Worm (Caenorhabditis elegans) whole organism, young adult: ENCODE results near the gene F40H3.1.
A peak's percentile ranks its signal among the peaks of the same experiment; 100 is the strongest.

Experiments
- B0261.1 ChIP-seq: sonication (generic microtip); optimal IDR thresholded peaks from 2 replicates; lab custom pipeline; 2016; ENCODE audit warnings: mild to moderate bottlenecking, missing genetic modification characterization, moderate library complexity, missing compliant biosample characterization
- B0336.3 ChIP-seq: fragments of 200-800 bp; sonication (Bioruptor generic); IDR thresholded peaks from 2 replicates; pipeline ENCODE4 v1.3.6; 2022; ENCODE audit warnings: missing genetic modification characterization, missing compliant biosample characterization
- C17E4.6 ChIP-seq: fragments of 200-800 bp; sonication (Bioruptor generic); IDR thresholded peaks from 2 replicates; pipeline ENCODE4 v1.3.6; 2022; ENCODE audit warnings: missing genetic modification reagents, missing genetic modification characterization, missing compliant biosample characterization
- D2030.7 ChIP-seq: fragments of 200-800 bp; sonication (Bioruptor generic); IDR thresholded peaks from 2 replicates; pipeline ENCODE4 v1.3.6; 2022; ENCODE audit warnings: missing genetic modification reagents, missing genetic modification characterization, missing compliant biosample characterization
- F23B12.7 ChIP-seq: sonication (generic microtip); optimal IDR thresholded peaks from 2 replicates; lab custom pipeline; 2017; ENCODE audit warnings: missing genetic modification characterization, mild to moderate bottlenecking, missing compliant biosample characterization, antibody characterized with exemption, moderate library complexity; ENCODE audit not compliant: insufficient read depth
- F33H1.4 ChIP-seq: fragments of 200-800 bp; sonication (Bioruptor generic); IDR thresholded peaks from 2 replicates; pipeline ENCODE4 v1.3.6; 2022; ENCODE audit warnings: missing genetic modification reagents, missing genetic modification characterization, missing compliant biosample characterization
- F52B5.7 ChIP-seq: sonication (generic microtip); optimal IDR thresholded peaks from 2 replicates; lab custom pipeline; 2016; ENCODE audit warnings: mild to moderate bottlenecking, missing genetic modification characterization, missing compliant biosample characterization
- F55B11.4 ChIP-seq: sonication (generic microtip); optimal IDR thresholded peaks from 2 replicates; lab custom pipeline; 2016; ENCODE audit warnings: missing compliant biosample characterization, missing genetic modification characterization, borderline replicate concordance; ENCODE audit not compliant: insufficient read depth
- F57C9.4 ChIP-seq: sonication (generic microtip); optimal IDR thresholded peaks from 2 replicates; lab custom pipeline; 2017; ENCODE audit warnings: mild to moderate bottlenecking, missing genetic modification characterization, missing compliant biosample characterization
- akir-1 ChIP-seq: fragments of 200-800 bp; sonication (Bioruptor generic); optimal IDR thresholded peaks from 2 replicates; lab custom pipeline; 2018; ENCODE audit warnings: mild to moderate bottlenecking, missing genetic modification characterization, moderate library complexity, missing compliant biosample characterization
- athp-1 ChIP-seq: sonication (generic microtip); optimal IDR thresholded peaks from 2 replicates; lab custom pipeline; 2017; ENCODE audit warnings: mild to moderate bottlenecking, missing genetic modification characterization, missing compliant biosample characterization
- ccch-3 ChIP-seq: fragments of 200-800 bp; sonication (Bioruptor generic); optimal IDR thresholded peaks from 2 replicates; lab custom pipeline; 2018; ENCODE audit warnings: mild to moderate bottlenecking, missing genetic modification characterization, missing compliant biosample characterization
- cebp-2 ChIP-seq: fragments of 200-800 bp; sonication (Bioruptor generic); IDR thresholded peaks from 2 replicates; pipeline ENCODE4 v1.3.6; 2022; ENCODE audit warnings: missing genetic modification characterization, missing compliant biosample characterization
- ceh-100 ChIP-seq: fragments of 200-800 bp; sonication (Bioruptor generic); IDR thresholded peaks from 2 replicates; pipeline ENCODE4 v1.3.6; 2022; ENCODE audit warnings: missing genetic modification reagents, missing genetic modification characterization, missing compliant biosample characterization
- ceh-27 ChIP-seq: fragments of 200-800 bp; sonication (Bioruptor generic); optimal IDR thresholded peaks from 2 replicates; lab custom pipeline; 2018; ENCODE audit warnings: mild to moderate bottlenecking, missing genetic modification characterization, moderate library complexity, missing compliant biosample characterization
- ceh-79 ChIP-seq: sonication (generic microtip); optimal IDR thresholded peaks from 2 replicates; lab custom pipeline; 2017; ENCODE audit warnings: mild to moderate bottlenecking, missing genetic modification characterization, missing compliant biosample characterization
- ceh-91 ChIP-seq: fragments of 200-800 bp; sonication (Bioruptor generic); IDR thresholded peaks from 2 replicates; pipeline ENCODE4 v1.3.6; 2022; ENCODE audit warnings: missing genetic modification reagents, missing genetic modification characterization, missing compliant biosample characterization
- die-1 ChIP-seq: sonication (generic microtip); optimal IDR thresholded peaks from 2 replicates; lab custom pipeline; 2016; ENCODE audit warnings: missing genotype, mild to moderate bottlenecking, missing genetic modification characterization, missing compliant biosample characterization
- dpl-1 ChIP-seq: fragments of 150-350 bp; optimal IDR thresholded peaks from 2 replicates; lab custom pipeline; 2014; ENCODE audit warnings: missing biosample characterization, missing genetic modification reagents, missing genetic modification characterization
- egrh-3 ChIP-seq: fragments of 200-800 bp; sonication (Bioruptor generic); IDR thresholded peaks from 2 replicates; pipeline ENCODE4 v1.3.6; 2022; ENCODE audit warnings: missing genetic modification reagents, missing genetic modification characterization, missing compliant biosample characterization
- ekl-4 ChIP-seq: fragments of 200-800 bp; sonication (Bioruptor generic); IDR thresholded peaks from 2 replicates; pipeline ENCODE4 v1.3.6; 2022; ENCODE audit warnings: missing genetic modification reagents, missing genetic modification characterization, missing compliant biosample characterization
- ets-4 ChIP-seq: fragments of 200-800 bp; sonication (Bioruptor generic); optimal IDR thresholded peaks from 2 replicates; lab custom pipeline; 2018; ENCODE audit warnings: mild to moderate bottlenecking, missing genetic modification characterization, missing compliant biosample characterization
- fkh-3 ChIP-seq: sonication (generic microtip); optimal IDR thresholded peaks from 2 replicates; lab custom pipeline; 2016; ENCODE audit warnings: mild to moderate bottlenecking, missing genetic modification characterization, missing compliant biosample characterization
- hmg-1.2 ChIP-seq: fragments of 200-800 bp; sonication (Bioruptor generic); IDR thresholded peaks from 2 replicates; pipeline ENCODE4 v1.3.6; 2022; ENCODE audit warnings: missing genetic modification reagents, missing genetic modification characterization, missing compliant biosample characterization
- hmg-20 ChIP-seq: fragments of 200-800 bp; sonication (Bioruptor generic); IDR thresholded peaks from 2 replicates; pipeline ENCODE4 v1.3.6; 2022; ENCODE audit warnings: missing genetic modification reagents, missing genetic modification characterization, missing compliant biosample characterization
- hsf-1 ChIP-seq: fragments of 200-800 bp; sonication (Bioruptor generic); IDR thresholded peaks from 2 replicates; pipeline ENCODE4 v1.3.6; 2022; ENCODE audit warnings: missing genetic modification reagents, missing genetic modification characterization, missing compliant biosample characterization
- lag-1 ChIP-seq: fragments of 200-800 bp; sonication (Bioruptor generic); IDR thresholded peaks from 2 replicates; pipeline ENCODE4 v1.3.6; 2022; ENCODE audit warnings: missing genetic modification reagents, missing genetic modification characterization, missing compliant biosample characterization
- lin-40 ChIP-seq: sonication (generic microtip); optimal IDR thresholded peaks from 2 replicates; lab custom pipeline; 2016; ENCODE audit warnings: missing genetic modification characterization, mild to moderate bottlenecking, missing compliant biosample characterization, missing genotype, missing genetic modification reagents
- lir-1 ChIP-seq: fragments of 200-800 bp; sonication (Bioruptor generic); conservative IDR thresholded peaks from 2 replicates; pipeline ENCODE4 v1.3.6; 2022; ENCODE audit warnings: missing genetic modification reagents, missing genetic modification characterization, missing compliant biosample characterization
- lsl-1 ChIP-seq: fragments of 200-800 bp; sonication (Bioruptor generic); optimal IDR thresholded peaks from 2 replicates; lab custom pipeline; 2018; ENCODE audit warnings: mild to moderate bottlenecking, missing genetic modification characterization, moderate library complexity, missing compliant biosample characterization
- lsy-27 ChIP-seq: sonication (generic microtip); optimal IDR thresholded peaks from 2 replicates; lab custom pipeline; 2017; ENCODE audit warnings: missing genetic modification characterization, mild to moderate bottlenecking, missing compliant biosample characterization, antibody characterized with exemption, missing genotype, borderline replicate concordance; ENCODE audit not compliant: insufficient read depth
- madf-3 ChIP-seq: fragments of 200-800 bp; sonication (Bioruptor generic); IDR thresholded peaks from 2 replicates; pipeline ENCODE4 v1.3.6; 2022; ENCODE audit warnings: missing genetic modification reagents, missing genetic modification characterization, missing compliant biosample characterization
- nfya-1 ChIP-seq: sonication (generic microtip); optimal IDR thresholded peaks from 2 replicates; lab custom pipeline; 2017; ENCODE audit warnings: antibody characterized with exemption, missing compliant biosample characterization, missing genetic modification characterization, borderline replicate concordance; ENCODE audit not compliant: insufficient read depth
- nfya-2 ChIP-seq: fragments of 200-800 bp; sonication (Bioruptor generic); IDR thresholded peaks from 2 replicates; pipeline ENCODE4 v1.3.6; 2022; ENCODE audit warnings: missing genetic modification reagents, missing genetic modification characterization, missing compliant biosample characterization
- nhr-120 ChIP-seq: fragments of 200-800 bp; sonication (Bioruptor generic); IDR thresholded peaks from 2 replicates; pipeline ENCODE4 v1.3.6; 2022; ENCODE audit warnings: missing genetic modification characterization, missing compliant biosample characterization
- pbrm-1 ChIP-seq: fragments of 200-800 bp; sonication (Bioruptor generic); IDR thresholded peaks from 2 replicates; pipeline ENCODE4 v1.3.6; 2022; ENCODE audit warnings: missing genetic modification reagents, missing genetic modification characterization, missing compliant biosample characterization
- rcor-1 ChIP-seq: fragments of 200-800 bp; sonication (Bioruptor generic); IDR thresholded peaks from 2 replicates; pipeline ENCODE4 v1.3.6; 2022; ENCODE audit warnings: missing genetic modification reagents, missing genetic modification characterization, missing compliant biosample characterization
- rec-8 ChIP-seq, 2 experiments: sonication (generic microtip); optimal IDR thresholded peaks; 2 replicates each; lab custom pipeline; 2016; ENCODE audit warnings: mild to moderate bottlenecking in 2 of 2, missing genetic modification characterization in 2 of 2, missing genetic modification reagents in 2 of 2, missing genotype in 2 of 2, missing biosample characterization in 1 of 2, missing compliant biosample characterization in 1 of 2, moderate library complexity in 1 of 2
- repo-1 ChIP-seq: sonication (generic microtip); optimal IDR thresholded peaks from 2 replicates; lab custom pipeline; 2017; ENCODE audit warnings: mild to moderate bottlenecking, missing genetic modification characterization, missing compliant biosample characterization
- snpc-1.1 ChIP-seq: sonication (generic microtip); optimal IDR thresholded peaks from 2 replicates; lab custom pipeline; 2017; ENCODE audit warnings: missing genetic modification characterization, mild to moderate bottlenecking, missing compliant biosample characterization, antibody characterized with exemption, moderate library complexity, missing genotype, missing genetic modification reagents; ENCODE audit not compliant: insufficient read depth
- snpc-3.4 ChIP-seq: sonication (generic microtip); optimal IDR thresholded peaks from 2 replicates; lab custom pipeline; 2017; ENCODE audit warnings: missing genetic modification characterization, mild to moderate bottlenecking, missing compliant biosample characterization, antibody characterized with exemption, moderate library complexity, missing genotype, missing genetic modification reagents
- tbp1 ChIP-seq: fragments of 200-800 bp; sonication (Bioruptor generic); optimal IDR thresholded peaks from 2 replicates; lab custom pipeline; 2018; ENCODE audit warnings: mild to moderate bottlenecking, missing genetic modification characterization, missing compliant biosample characterization
- tbx-9 ChIP-seq: sonication (generic microtip); optimal IDR thresholded peaks from 2 replicates; lab custom pipeline; 2016; ENCODE audit warnings: borderline replicate concordance, missing genetic modification characterization, inconsistent platforms, missing compliant biosample characterization
- unc-130 ChIP-seq: sonication (generic microtip); optimal IDR thresholded peaks from 2 replicates; lab custom pipeline; 2016; ENCODE audit warnings: missing genetic modification reagents, missing genetic modification characterization, missing compliant biosample characterization
- xnd-1 ChIP-seq: sonication (generic microtip); optimal IDR thresholded peaks from 2 replicates; lab custom pipeline; 2016; ENCODE audit warnings: missing genotype, missing genetic modification reagents, missing genetic modification characterization, missing compliant biosample characterization
- ztf-22 ChIP-seq: fragments of 200-800 bp; sonication (Bioruptor generic); optimal IDR thresholded peaks from 2 replicates; lab custom pipeline; 2018; ENCODE audit warnings: mild to moderate bottlenecking, missing genetic modification characterization, moderate library complexity, missing compliant biosample characterization

F40H3.1 gene

DNA sequence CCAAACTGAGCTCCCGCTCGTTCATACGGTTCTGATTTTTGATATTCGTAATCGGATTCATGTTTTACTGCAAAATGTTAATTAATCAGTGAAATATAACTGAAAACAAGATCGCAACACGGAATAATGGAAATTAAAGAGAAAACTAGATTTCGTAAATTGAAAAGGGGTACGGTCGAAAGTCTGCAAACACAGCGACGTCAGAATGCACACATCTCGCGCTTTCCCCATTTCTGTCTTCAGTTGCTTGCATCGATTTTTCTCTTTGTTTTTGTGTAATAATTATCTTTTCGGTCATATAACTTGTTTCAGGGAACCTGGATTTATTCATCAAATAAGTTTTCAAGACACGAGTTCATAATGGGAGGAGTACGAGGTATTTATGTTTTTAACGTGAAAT is 17.2 kb downstream of the F40H3.1 start, which contains the start of the genes rbmx-2 and C30B5.2:
rbmx-2 (minus strand) TSS at position 74 of the 400 bp plus-strand sequence.
C30B5.2 (plus strand) TSS at position 306 of the 400 bp plus-strand sequence.
- TF ChIP-seq ztf-22 (no peak), pbrm-1 (GFP tag; lab: Robert Waterston, UW) (peak; percentile 37; the same call in 1 of the 2 replicates), lsy-27 (peak; percentile 7), nhr-120 (GFP tag; lab: Robert Waterston, UW) (no peak), xnd-1 (tag; lab: Kevin White, UChicago) (no peak), tbp1 (GFP tag; lab: Kevin White, UChicago) (peak; percentile 24), lsl-1 (GFP tag; lab: Kevin White, UChicago) (peak; percentile 60), D2030.7 (peak; percentile 23; the same call in 1 of the 2 replicates), F23B12.7 (tag; lab: Kevin White, UChicago) (peak; percentile 92), hsf-1 (GFP tag; lab: Robert Waterston, UW) (no peak), rec-8 (tag; optimal IDR thresholded peaks at IDR 0.05; lab: Kevin White, UChicago) (no peak), snpc-3.4 (tag; lab: Kevin White, UChicago) (peak; percentile 20)

DNA sequence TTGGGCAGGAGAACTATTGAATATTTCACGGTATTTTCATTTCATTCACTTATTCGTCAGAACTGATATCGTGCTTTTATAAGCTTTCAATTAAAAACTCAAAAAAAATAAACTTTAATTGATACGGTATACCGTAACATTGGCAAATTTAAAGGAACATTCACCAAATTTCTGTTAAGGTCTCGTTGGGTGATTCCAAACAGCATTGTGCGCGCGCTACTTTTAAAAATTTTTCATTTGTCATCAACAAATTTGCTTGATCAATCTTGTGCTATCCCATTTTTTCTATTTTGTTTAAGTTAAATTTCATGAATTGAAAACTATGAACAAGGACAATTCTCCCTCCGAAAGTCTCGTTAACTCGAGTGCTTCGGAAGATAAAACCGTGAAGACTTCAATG is 18.8 kb downstream of the F40H3.1 start, which contains the start of gene szy-4:
szy-4 (plus strand) TSS at position 229 of the 400 bp plus-strand sequence.
- TF ChIP-seq ceh-27 (GFP tag; lab: Kevin White, UChicago) (no peak), repo-1 (no peak), F57C9.4 (tag; lab: Kevin White, UChicago) (no peak), unc-130 (GFP tag; lab: Kevin White, UChicago) (peak; percentile 2), ets-4 (GFP tag; lab: Kevin White, UChicago) (no peak), fkh-3 (tag; lab: Kevin White, UChicago) (no peak), C17E4.6 (GFP tag; lab: Robert Waterston, UW) (no peak), athp-1 (tag; lab: Kevin White, UChicago) (no peak), ccch-3 (GFP tag; lab: Kevin White, UChicago) (no peak), hmg-20 (no peak), snpc-1.1 (tag; lab: Kevin White, UChicago) (no peak), nfya-1 (tag; lab: Kevin White, UChicago) (no peak), F23B12.7 (tag; lab: Kevin White, UChicago) (peak; percentile 54), F33H1.4 (GFP tag; lab: Robert Waterston, UW) (peak; percentile 86), rcor-1 (GFP tag; lab: Robert Waterston, UW) (no peak), ekl-4 (no peak), dpl-1 (GFP tag; lab: Kevin White, UChicago) (peak; percentile 62), lsy-27 (no peak), hmg-1.2 (no peak), ceh-91 (GFP tag; lab: Robert Waterston, UW) (peak; percentile 40; the same call in 1 of the 2 replicates), ceh-79 (no peak), akir-1 (no peak), die-1 (tag; lab: Kevin White, UChicago) (no peak), egrh-3 (GFP tag; lab: Robert Waterston, UW) (no peak), lir-1 (GFP tag; lab: Robert Waterston, UW) (no peak), B0261.1 (tag; lab: Kevin White, UChicago) (no peak), madf-3 (0 out of 2 replicates have a peak, but pooled peaks have one; percentile 33), lag-1 (GFP tag; lab: Robert Waterston, UW) (no peak), lsl-1 (GFP tag; lab: Kevin White, UChicago) (peak; percentile 86), F55B11.4 (no peak), B0336.3 (GFP tag; lab: Robert Waterston, UW) (no peak), cebp-2 (GFP tag; lab: Robert Waterston, UW) (no peak), ceh-100 (GFP tag; lab: Robert Waterston, UW) (no peak), F52B5.7 (tag; lab: Kevin White, UChicago) (no peak), nfya-2 (GFP tag; lab: Robert Waterston, UW) (no peak), lin-40 (tag; lab: Kevin White, UChicago) (no peak), tbx-9 (tag; lab: Kevin White, UChicago) (no peak)
